Worm (Caenorhabditis elegans) whole organism, early embryonic: ENCODE data around the gene C09F12.3.

Experiments used
- B0310.2 ChIP-seq: sonication (generic microtip); optimal IDR thresholded peaks from 2 replicates; lab custom pipeline; 2016; ENCODE audit warnings: mild to moderate bottlenecking, missing genetic modification characterization, missing compliant biosample characterization
- F13C5.2 ChIP-seq: sonication (generic microtip); optimal IDR thresholded peaks from 2 replicates; lab custom pipeline; 2017; ENCODE audit warnings: mild to moderate bottlenecking, missing genetic modification characterization, inconsistent platforms, missing compliant biosample characterization
- aly-1 ChIP-seq: sonication (generic microtip); optimal IDR thresholded peaks from 2 replicates; lab custom pipeline; 2016; ENCODE audit warnings: missing genetic modification characterization, missing compliant biosample characterization
- ama-1 ChIP-seq: fragments of 150-350 bp; optimal IDR thresholded peaks from 2 replicates; lab custom pipeline; 2014
- ceh-13 ChIP-seq: fragments of 200-800 bp; sonication (Bioruptor generic); optimal IDR thresholded peaks from 2 replicates; lab custom pipeline; 2018; ENCODE audit warnings: mild to moderate bottlenecking, missing genetic modification characterization, missing compliant biosample characterization
- ceh-36 ChIP-seq: sonication (generic microtip); optimal IDR thresholded peaks from 2 replicates; lab custom pipeline; 2016; ENCODE audit warnings: missing genetic modification characterization, inconsistent platforms, missing compliant biosample characterization
- ets-7 ChIP-seq: sonication (generic microtip); optimal IDR thresholded peaks from 2 replicates; lab custom pipeline; 2016; ENCODE audit warnings: missing genotype, missing genetic modification characterization, missing compliant biosample characterization
- flt-1 ChIP-seq: fragments of 200-800 bp; sonication (Bioruptor generic); IDR thresholded peaks from 2 replicates; pipeline ENCODE4 v1.3.6; 2022; ENCODE audit warnings: missing genetic modification characterization, missing compliant biosample characterization
- hmbx-1 ChIP-seq: sonication (generic microtip); optimal IDR thresholded peaks from 2 replicates; lab custom pipeline; 2016; ENCODE audit warnings: mild to moderate bottlenecking, missing genetic modification characterization, missing compliant biosample characterization
- hmg-4 ChIP-seq: fragments of 200-800 bp; sonication (Bioruptor generic); optimal IDR thresholded peaks from 2 replicates; lab custom pipeline; 2018; ENCODE audit warnings: mild to moderate bottlenecking, missing genetic modification characterization, missing compliant biosample characterization
- hnd-1 ChIP-seq: sonication (generic microtip); optimal IDR thresholded peaks from 2 replicates; lab custom pipeline; 2016; ENCODE audit warnings: missing genetic modification characterization, missing compliant biosample characterization
- pes-1 ChIP-seq: fragments of 200-800 bp; sonication (Bioruptor generic); IDR thresholded peaks from 2 replicates; pipeline ENCODE4 v1.3.6; 2022; ENCODE audit warnings: missing genetic modification reagents, missing genetic modification characterization, missing compliant biosample characterization
- scrt-1 ChIP-seq: fragments of 200-800 bp; sonication (Bioruptor generic); IDR thresholded peaks from 2 replicates; pipeline ENCODE4 v1.3.6; 2022; ENCODE audit warnings: missing genetic modification characterization, missing compliant biosample characterization
- sea-1 ChIP-seq: fragments of 200-800 bp; sonication (Bioruptor generic); conservative IDR thresholded peaks from 2 replicates; pipeline ENCODE4 v1.3.6; 2022; ENCODE audit warnings: missing genetic modification characterization, missing compliant biosample characterization
- tbx-11 ChIP-seq: fragments of 200-800 bp; sonication (Bioruptor generic); IDR thresholded peaks from 2 replicates; pipeline ENCODE4 v1.3.6; 2022; ENCODE audit warnings: missing genetic modification characterization, missing compliant biosample characterization
- tbx-37 ChIP-seq: fragments of 200-800 bp; sonication (Bioruptor generic); conservative IDR thresholded peaks from 2 replicates; pipeline ENCODE4 v1.3.6; 2022; ENCODE audit warnings: missing genetic modification reagents, missing genetic modification characterization, missing compliant biosample characterization
- tra-4 ChIP-seq: sonication (generic microtip); optimal IDR thresholded peaks from 2 replicates; lab custom pipeline; 2017; ENCODE audit warnings: missing genetic modification characterization, missing compliant biosample characterization

Gene C09F12.3

DNA sequence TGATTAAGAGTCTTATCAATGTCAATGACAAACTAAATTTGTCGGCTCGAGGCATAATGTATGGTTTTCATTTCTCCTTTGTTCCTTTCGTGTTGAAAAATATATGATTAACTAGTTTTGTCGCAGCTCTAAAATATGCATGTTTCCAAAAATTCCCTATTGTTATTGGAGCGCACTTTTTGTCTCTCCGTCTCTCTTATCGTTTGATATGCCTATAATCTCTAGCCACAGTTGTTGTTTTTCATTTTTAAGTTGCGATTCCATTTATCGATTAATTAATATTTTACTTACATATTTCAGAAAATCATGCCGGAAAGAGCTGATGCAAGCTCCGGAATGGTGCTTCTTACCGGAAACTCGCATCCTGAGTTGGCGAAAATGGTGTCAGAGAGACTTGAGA is 30.7 kb upstream of the C09F12.3 start, which contains the start of gene W04G3.5:
TSS of gene W04G3.5 (plus strand) at position 301 of the 400 bp plus-strand sequence.
- TF ChIP-seq F13C5.2 (tag; lab: Kevin White, UChicago) (no peak), tbx-11 (no peak), ceh-13 (GFP tag; lab: Kevin White, UChicago) (no peak), sea-1 (GFP tag; lab: Robert Waterston, UW) (no peak), tra-4 (tag; lab: Kevin White, UChicago) (no peak), B0310.2 (tag; lab: Kevin White, UChicago) (no peak), scrt-1 (GFP tag; lab: Robert Waterston, UW) (no peak), ceh-36 (tag; lab: Kevin White, UChicago) (no peak), hmbx-1 (tag; lab: Kevin White, UChicago) (no peak), ama-1 (lab: Kevin White, UChicago) (no peak)

DNA sequence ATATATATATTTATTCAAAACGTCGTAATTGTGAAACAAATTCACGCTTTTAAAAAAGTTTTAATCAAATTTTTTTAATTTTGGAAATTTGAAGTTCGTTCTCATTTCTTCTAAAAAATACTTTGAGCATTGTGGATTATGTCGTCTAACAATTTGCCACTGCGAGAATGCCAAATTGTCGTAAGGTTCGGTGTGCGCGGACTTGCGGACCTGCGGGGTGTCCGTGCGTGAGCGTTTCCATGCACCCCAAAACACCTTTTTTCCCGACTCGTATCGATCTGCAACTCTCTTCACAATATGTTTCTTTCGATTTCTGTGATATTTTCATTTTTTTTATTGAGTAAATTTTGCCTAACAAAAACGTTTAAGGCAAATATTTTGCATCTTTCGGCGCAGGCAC is 30.0 kb upstream of the C09F12.3 start:
- TF ChIP-seq hmg-4 (peak; percentile 29), hnd-1 (tag; lab: Kevin White, UChicago) (no peak)

DNA sequence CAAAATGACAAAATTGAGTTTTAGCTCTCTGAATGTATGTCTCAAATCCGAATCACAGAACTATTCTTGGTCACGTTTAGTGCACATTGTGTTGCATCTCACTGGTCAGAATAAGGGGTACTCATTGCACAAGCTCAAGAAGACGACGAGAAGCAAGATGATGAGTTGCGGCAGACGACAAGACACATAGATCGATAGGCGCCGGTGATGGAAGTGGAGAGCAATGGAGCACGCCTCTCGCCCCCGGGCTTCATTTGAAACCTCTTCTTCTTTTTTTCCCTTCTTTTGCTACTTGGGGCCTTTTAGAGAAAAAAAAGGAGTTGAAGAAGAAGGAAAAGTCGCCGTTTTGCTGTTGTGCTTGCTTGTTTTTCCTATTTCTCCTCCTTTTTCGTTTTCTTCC is 25.7 kb upstream of the C09F12.3 start, which contains the start of gene apt-9:
TSS of gene apt-9 (plus strand) at position 194 of the 400 bp plus-strand sequence.
- TF ChIP-seq scrt-1 (GFP tag; lab: Robert Waterston, UW): no peak
- TF ChIP-seq tbx-11: no peak
- TF ChIP-seq ceh-13 (GFP tag; lab: Kevin White, UChicago): no peak
- no peak for TF ChIP-seq tbx-37
- no peak for TF ChIP-seq aly-1 (tag; lab: Kevin White, UChicago)
- no peak for TF ChIP-seq sea-1 (GFP tag; lab: Robert Waterston, UW)
- TF ChIP-seq ama-1 (lab: Kevin White, UChicago): no peak
- no peak for TF ChIP-seq ceh-36 (tag; lab: Kevin White, UChicago)
- TF ChIP-seq tra-4 (tag; lab: Kevin White, UChicago): no peak
- no peak for TF ChIP-seq B0310.2 (tag; lab: Kevin White, UChicago)
- no peak for TF ChIP-seq pes-1
- TF ChIP-seq ets-7 (tag; lab: Kevin White, UChicago): no peak
- no peak for TF ChIP-seq F13C5.2 (tag; lab: Kevin White, UChicago)
- no peak for TF ChIP-seq hnd-1 (tag; lab: Kevin White, UChicago)
- TF ChIP-seq hmbx-1 (tag; lab: Kevin White, UChicago): no peak
- no peak for TF ChIP-seq flt-1 (GFP tag; lab: Robert Waterston, UW)
- no peak for TF ChIP-seq hmg-4

DNA sequence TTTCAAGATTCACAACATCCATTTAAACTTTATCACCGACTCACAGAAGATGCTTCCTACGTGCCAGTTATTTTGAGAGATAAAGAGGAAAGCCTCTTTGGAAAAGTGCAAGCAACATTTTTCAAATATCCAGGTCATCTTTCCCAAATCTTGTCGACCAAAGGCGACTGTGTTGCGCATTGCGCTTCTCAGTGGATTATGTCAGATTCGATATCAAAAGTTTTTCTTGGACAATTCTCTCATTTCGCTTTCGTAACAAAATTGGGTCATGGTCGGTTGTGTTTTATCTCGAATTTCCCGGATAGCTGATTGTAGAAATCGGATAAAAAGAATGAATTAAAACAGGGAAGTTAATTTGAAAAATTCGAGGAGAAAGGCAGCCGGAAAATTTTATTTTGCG is 24.6 kb upstream of the C09F12.3 start:
- TF ChIP-seq hnd-1 (tag; lab: Kevin White, UChicago) (no peak), hmbx-1 (tag; lab: Kevin White, UChicago) (no peak), pes-1 (no peak), tbx-37 (no peak), tra-4 (tag; lab: Kevin White, UChicago) (no peak), B0310.2 (tag; lab: Kevin White, UChicago) (no peak), F13C5.2 (tag; lab: Kevin White, UChicago) (no peak), ceh-13 (GFP tag; lab: Kevin White, UChicago) (no peak)

DNA sequence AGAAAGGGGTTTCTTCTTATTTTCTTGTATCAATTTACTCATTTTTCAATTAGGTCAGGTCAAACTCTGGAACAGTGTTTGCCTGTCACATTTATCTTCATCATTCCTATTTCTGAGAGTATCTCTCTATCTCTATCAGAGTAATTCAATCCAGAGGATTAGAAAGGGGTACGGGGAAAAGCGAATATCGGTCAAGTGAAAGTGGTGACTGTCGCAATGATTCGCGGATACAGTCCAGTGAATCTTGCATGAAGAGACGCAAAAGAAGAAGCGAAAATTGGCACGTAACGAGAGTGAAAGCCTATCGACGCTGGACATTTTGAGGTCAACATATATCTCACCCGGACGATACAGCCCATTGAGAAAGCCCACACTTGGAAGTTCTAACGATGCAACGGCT is 22.1 kb upstream of the C09F12.3 start, which contains the start of gene lpr-4:
TSS of gene lpr-4 (plus strand) at position 328 of the 400 bp plus-strand sequence.
- TF ChIP-seq scrt-1 (GFP tag; lab: Robert Waterston, UW) (no peak), tra-4 (tag; lab: Kevin White, UChicago) (no peak), tbx-37 (no peak), flt-1 (GFP tag; lab: Robert Waterston, UW) (no peak), hmg-4 (no peak), sea-1 (GFP tag; lab: Robert Waterston, UW) (no peak), hmbx-1 (tag; lab: Kevin White, UChicago) (no peak), tbx-11 (no peak), ets-7 (tag; lab: Kevin White, UChicago) (no peak), pes-1 (no peak), aly-1 (tag; lab: Kevin White, UChicago) (no peak), B0310.2 (tag; lab: Kevin White, UChicago) (no peak)

DNA sequence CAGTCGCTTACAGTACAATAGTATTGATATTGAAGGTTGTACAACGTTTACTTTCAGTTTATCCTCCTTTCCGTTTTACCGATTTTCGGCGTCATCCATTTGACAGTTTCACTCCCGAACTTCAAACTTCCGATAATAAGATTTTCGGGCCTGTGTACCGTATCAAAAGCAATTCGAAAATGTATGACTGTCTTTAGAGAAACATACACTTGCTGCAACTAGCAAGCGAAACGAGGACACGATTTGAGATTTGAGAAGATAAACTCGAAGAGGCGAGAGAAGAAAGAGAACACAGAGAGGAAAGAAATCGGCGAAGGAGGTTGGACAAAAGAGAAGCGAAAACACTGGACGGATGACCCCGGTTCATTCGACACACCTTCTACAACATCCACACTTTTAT is 19.2 kb upstream of the C09F12.3 start, which contains the start of gene lpr-5:
TSS of gene lpr-5 (plus strand) at position 220 of the 400 bp plus-strand sequence.
- TF ChIP-seq B0310.2 (tag; lab: Kevin White, UChicago) (no peak), pes-1 (no peak)

DNA sequence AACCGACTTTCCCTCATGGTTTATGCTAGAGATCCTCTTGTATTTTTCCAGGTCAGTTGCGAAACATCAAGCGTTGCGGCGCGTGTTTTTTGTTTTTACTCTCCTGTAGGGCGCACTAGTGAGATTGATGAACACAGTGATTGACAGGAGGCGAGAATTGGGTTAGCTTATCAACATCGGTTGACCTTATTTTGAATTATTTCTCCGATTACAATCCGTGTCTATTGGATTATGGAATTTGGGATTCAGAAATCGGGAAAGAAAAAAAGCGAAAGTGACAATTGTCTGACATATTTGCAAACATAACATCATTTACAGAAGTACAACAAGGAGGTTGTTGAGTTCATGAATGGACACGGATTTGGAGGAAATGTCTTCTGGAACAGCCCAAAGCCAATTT is 18.3 kb upstream of the C09F12.3 start:
- TF ChIP-seq ets-7 (tag; lab: Kevin White, UChicago) (no peak), B0310.2 (tag; lab: Kevin White, UChicago) (no peak), ama-1 (lab: Kevin White, UChicago) (no peak), ceh-13 (GFP tag; lab: Kevin White, UChicago) (no peak), scrt-1 (GFP tag; lab: Robert Waterston, UW) (no peak), flt-1 (GFP tag; lab: Robert Waterston, UW) (no peak), tbx-11 (no peak), ceh-36 (tag; lab: Kevin White, UChicago) (no peak), tbx-37 (no peak), pes-1 (no peak), hmbx-1 (tag; lab: Kevin White, UChicago) (no peak)

DNA sequence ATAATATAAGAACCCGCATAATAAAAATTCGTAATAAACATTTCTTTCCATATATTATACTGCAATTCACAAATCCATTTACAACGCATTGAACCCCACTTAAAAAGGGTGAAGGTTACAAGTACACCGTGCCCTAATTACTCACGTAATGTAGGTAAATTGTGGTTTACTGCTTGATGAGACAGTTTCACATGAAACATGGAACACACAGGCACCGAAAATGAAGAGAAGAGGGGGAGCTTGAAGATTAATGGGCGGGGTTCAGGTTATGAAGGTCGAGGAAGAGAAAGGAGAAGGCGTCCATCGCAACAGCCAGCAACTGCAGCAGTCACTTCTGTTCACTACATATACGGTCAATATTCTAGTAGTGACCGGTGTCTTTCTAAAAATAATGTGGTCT is 17.1 kb upstream of the C09F12.3 start, which contains the start of gene lpr-6:
TSS of gene lpr-6 (plus strand) at position 251 of the 400 bp plus-strand sequence.
- TF ChIP-seq ceh-13 (GFP tag; lab: Kevin White, UChicago) (no peak), hmg-4 (no peak), ets-7 (tag; lab: Kevin White, UChicago) (no peak), aly-1 (tag; lab: Kevin White, UChicago) (no peak), tbx-11 (no peak), F13C5.2 (tag; lab: Kevin White, UChicago) (no peak), flt-1 (GFP tag; lab: Robert Waterston, UW) (no peak), tbx-37 (no peak)
